Worm (Caenorhabditis elegans) whole organism, L4/young adult: Measurements from ENCODE around the gene Y38E10A.22.

Experiments
- W03F9.2 ChIP-seq: fragments of 150-350 bp; optimal IDR thresholded peaks from 2 replicates; lab custom pipeline; 2014; ENCODE audit warnings: missing biosample characterization, missing genetic modification characterization
- him-1 ChIP-seq: sonication (generic microtip); optimal IDR thresholded peaks from 2 replicates; lab custom pipeline; 2016; ENCODE audit warnings: missing genotype, missing genetic modification reagents, missing genetic modification characterization, missing compliant biosample characterization

- TF ChIP-seq W03F9.2 (tag; lab: Kevin White, UChicago) (no peak), him-1 (tag; lab: Kevin White, UChicago) (no peak)
These were observed 49.1 kb upstream of the Y38E10A.22 start for ce11 chrII:12726704-12727103.
